Fruit fly (Drosophila melanogaster) Kc167 (cell line): Measurements from ENCODE around the gene Vago.
"Not testable (repeated sequence)": the region's sequence is repeated elsewhere in the genome, so short reads cannot be mapped to it uniquely, and the experiment has no call there.

ENCODE experiments used
- Myc ChIP-seq: fragments of >200 bp; optimal IDR thresholded peaks from 2 replicates; lab custom pipeline; 2017; ENCODE audit warnings: missing external identifiers
- Sin3A ChIP-seq: fragments of >200 bp; optimal IDR thresholded peaks from 2 replicates; lab custom pipeline; 2018; ENCODE audit warnings: missing external identifiers
- h ChIP-seq: fragments of >200 bp; optimal IDR thresholded peaks from 3 replicates; lab custom pipeline; 2018; ENCODE audit warnings: missing external identifiers
- insv ChIP-seq: fragments of >200 bp; optimal IDR thresholded peaks from 3 replicates; lab custom pipeline; 2018; ENCODE audit warnings: missing external identifiers
- psq ChIP-seq: fragments of >200 bp; optimal IDR thresholded peaks from 2 replicates; lab custom pipeline; 2017; ENCODE audit warnings: missing external identifiers
- ttk ChIP-seq: sonication (Bioruptor generic); optimal IDR thresholded peaks from 2 replicates; lab custom pipeline; 2017; ENCODE audit warnings: missing external identifiers

Vago gene

DNA sequence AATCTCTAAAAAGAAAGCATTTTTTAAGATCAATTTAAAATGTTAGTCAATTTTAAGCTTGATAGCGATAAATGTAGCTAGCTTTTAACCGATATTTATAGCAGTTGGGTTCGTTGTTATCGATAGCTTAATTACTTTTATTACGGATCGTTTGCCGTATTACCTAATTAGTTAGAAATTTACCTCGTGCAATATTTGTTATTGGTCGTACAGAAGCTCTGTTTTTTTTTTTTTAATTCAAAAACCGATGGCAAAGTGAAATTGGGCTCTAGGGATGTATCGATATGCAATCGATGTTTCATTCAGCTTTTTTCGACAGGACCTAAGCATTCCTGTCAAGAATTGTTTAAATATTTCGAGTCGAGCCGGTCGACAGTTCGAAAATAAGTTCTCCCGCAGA lies 3.1 kb downstream of the Vago start, which contains the start of gene CG2061:
TSS of gene CG2061 (plus strand) at position 292 of the 400 bp plus-strand sequence.
- TF ChIP-seq psq (lab: Kevin White, UChicago) (no peak), Myc (lab: Kevin White, UChicago) (no peak), insv (lab: Kevin White, UChicago) (no peak), ttk (lab: Kevin White, UChicago) (no peak), Sin3A (lab: Kevin White, UChicago) (no peak), h (lab: Kevin White, UChicago) (no peak)

DNA sequence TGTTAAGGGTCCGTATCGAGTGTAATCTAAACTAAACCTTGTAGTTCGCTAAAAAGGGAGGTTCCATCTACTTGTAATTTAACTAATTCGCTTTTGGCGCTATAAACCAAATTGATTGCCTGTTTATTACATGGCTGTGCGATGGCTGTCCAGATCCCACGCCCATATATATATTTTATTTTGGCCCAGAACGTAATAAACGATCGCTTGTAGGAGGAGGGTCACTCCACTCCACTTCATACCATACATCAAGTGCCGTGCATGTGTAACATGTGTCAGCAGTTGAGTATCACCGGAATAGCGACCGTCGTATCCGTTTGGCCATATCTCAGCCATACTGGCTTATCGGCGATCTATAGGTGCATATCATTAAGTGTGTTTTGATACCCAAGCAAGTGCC lies 6.2 kb downstream of the Vago start:
- TF ChIP-seq h (lab: Kevin White, UChicago) (no peak), insv (lab: Kevin White, UChicago) (no peak), psq (lab: Kevin White, UChicago) (no peak), Myc (lab: Kevin White, UChicago) (no peak), Sin3A (lab: Kevin White, UChicago) (no peak), ttk (lab: Kevin White, UChicago) (no peak)

DNA sequence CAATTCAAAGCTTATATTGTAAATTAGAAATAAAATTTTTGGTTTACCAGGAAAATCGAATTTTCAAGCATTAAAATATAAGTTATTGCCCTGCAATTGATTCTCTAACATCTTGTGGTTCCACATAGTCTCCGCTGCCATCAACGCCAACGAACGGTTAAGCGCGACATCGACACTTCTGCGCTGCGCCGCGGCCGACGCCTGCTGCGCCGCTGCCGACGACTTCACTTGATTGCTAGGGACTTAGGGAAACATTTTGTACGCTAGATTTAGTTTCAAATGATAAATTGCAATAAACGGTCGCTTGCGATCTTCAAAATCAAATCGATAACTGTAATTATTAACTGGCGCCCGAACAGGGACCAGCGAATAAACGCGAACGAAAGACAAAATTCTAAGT lies 6.9 kb downstream of the Vago start, which contains the start of gene CG42249:
TSS of gene CG42249 (plus strand) at position 301 of the 400 bp plus-strand sequence.
- TF ChIP-seq insv, Sin3A, Myc (lab: Kevin White, UChicago): not testable (repeated sequence)

DNA sequence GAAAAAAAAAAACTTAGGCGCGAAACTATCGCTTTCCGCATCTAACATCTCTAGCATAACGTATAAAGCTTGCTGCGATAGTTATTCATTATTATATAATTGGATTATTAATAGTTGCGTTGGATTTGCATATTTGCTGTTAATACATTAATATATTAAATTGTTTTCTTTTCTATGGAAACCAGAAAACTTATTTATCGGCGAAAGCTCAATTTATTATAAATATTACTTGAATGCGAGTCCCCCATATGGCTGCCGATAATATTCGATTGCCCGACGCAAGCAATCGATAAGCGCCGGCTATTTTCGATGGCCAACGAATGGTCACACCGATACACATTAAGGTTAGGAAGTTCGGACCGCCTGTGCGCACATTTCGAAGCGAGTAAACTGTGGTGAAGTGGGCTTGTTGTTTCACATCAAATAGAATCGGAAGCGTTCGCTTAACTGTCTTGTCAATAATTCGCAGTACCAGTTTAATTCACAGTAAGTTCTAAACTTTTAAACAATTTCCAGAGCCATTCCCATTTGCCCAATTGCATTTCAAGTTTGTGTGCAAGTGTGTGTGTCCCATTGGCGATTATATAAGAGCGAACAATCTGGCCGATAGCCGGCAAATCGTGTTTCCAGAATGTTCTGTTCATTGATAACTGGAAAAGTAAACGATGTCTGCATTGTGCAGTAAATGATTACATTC lies 19.2 kb downstream of the Vago start, which contains the start of gene Hsp60A:
TSS of gene Hsp60A (plus strand) at position 335 of the 697 bp plus-strand sequence.
- no peak for TF ChIP-seq Sin3A (lab: Kevin White, UChicago)
- no peak for TF ChIP-seq Myc (lab: Kevin White, UChicago)
- TF ChIP-seq psq (lab: Kevin White, UChicago), result peak; percentile 75

DNA sequence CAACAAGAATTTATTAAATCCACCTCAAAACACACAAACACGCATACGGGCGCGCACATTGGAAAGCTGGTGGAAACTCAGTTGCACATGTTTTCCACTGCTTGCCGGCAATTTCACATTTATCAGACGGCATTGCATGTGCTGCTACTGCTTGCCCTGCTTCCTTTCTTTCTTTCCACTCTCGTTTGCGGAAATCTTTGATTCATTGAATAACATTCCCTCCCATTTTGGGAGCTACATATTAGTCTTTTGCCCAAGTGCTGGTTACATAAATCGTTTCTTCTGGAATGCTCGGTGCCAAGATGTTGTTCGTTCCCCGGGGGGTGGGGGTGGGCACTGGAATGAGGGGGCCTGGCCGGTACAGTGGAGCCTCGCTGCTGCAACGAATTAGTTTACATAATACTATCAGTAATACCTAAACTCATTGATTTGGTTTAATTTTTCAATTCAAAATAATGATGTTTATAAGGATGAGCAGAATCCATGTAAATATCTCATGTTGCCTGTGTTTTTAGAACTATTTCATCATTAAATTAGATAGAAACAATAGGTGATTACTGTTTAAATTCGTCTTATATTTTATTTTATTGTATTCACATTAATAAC lies 19.9 kb downstream of the Vago start:
- TF ChIP-seq Myc (lab: Kevin White, UChicago) (no peak), ttk (lab: Kevin White, UChicago) (no peak), psq (lab: Kevin White, UChicago) (no peak), h (lab: Kevin White, UChicago) (no peak), Sin3A (lab: Kevin White, UChicago) (no peak), insv (lab: Kevin White, UChicago) (no peak)

DNA sequence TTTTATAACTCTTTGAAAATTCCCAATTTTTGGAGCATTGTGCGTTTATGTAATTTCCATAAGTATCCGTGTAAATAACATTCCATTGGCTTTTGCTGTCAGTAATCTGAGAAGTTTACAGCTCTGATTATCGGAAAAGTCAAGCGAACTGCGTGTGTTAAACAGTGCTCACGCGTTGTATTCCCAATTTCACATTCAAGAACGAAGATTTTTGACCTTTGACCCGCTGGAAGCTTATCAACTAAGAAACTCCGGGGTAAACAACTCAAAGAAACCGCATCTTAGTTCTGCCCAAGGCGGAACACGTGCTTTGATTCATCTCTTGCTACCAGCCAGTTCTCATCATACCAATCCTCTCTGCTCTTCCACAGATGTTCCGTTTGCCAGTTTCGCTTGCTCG lies 20.6 kb downstream of the Vago start:
- TF ChIP-seq insv (lab: Kevin White, UChicago), result no peak
- no peak for TF ChIP-seq Sin3A (lab: Kevin White, UChicago)
- TF ChIP-seq Myc (lab: Kevin White, UChicago), result no peak
- TF ChIP-seq h (lab: Kevin White, UChicago), result no peak
- no peak for TF ChIP-seq psq (lab: Kevin White, UChicago)
- no peak for TF ChIP-seq ttk (lab: Kevin White, UChicago)

DNA sequence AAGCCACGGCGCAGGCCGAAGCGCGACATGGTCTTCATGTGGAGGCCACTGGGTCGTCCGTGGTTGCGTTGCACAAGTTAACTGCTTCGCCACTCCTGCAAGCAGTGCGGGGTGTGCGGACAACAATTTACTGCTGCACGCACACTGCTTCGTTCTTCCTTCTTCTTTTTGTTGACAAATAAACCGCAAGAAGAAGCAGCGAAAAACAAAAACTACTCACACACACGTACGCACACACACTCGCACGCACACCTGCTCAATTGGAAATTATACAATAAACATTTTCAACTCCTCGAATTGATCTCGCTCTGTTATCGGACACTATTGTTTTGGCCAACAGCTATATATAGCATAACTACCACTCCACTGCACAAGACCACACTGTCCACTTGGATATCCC lies 34.5 kb downstream of the Vago start:
- TF ChIP-seq Sin3A (lab: Kevin White, UChicago), result no peak
- TF ChIP-seq insv (lab: Kevin White, UChicago), result no peak
- no peak for TF ChIP-seq Myc (lab: Kevin White, UChicago)
- no peak for TF ChIP-seq h (lab: Kevin White, UChicago)
- no peak for TF ChIP-seq psq (lab: Kevin White, UChicago)
- TF ChIP-seq ttk (lab: Kevin White, UChicago), result no peak

DNA sequence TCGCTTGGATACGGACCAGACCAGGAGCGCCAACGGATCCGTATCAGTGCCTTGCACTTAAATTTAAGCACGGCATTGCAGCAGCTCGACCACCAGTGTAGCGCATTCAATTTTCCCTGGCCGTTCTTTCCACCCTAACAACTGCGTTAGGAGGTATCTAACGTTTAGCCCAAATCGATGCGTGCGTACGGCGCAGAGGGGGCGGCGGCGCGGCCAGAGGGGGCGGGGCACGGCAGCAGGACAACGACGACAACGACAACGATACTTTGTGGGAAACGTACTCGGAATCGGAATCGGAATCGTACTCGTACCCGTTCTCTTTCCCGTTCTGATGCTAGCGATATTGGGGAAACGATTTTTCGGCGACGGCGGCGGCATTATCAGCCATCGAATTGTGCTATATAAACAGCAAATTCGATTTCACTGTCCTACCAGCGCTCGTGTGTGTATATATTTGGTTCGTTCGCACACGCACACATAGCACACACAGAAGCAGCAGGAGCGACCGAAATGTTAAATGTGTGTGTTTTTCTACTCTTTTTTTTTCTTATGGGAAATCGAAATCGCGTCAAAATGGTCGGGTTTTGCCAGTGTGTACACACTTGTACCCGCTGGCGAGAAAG lies 35.1 kb downstream of the Vago start, which contains the start of gene CG11122:
TSS of gene CG11122 (minus strand) at position 601 of the 623 bp plus-strand sequence.
- no peak for TF ChIP-seq h (lab: Kevin White, UChicago)
- TF ChIP-seq psq (lab: Kevin White, UChicago), result no peak
- no peak for TF ChIP-seq ttk (lab: Kevin White, UChicago)
- no peak for TF ChIP-seq Sin3A (lab: Kevin White, UChicago)
- TF ChIP-seq Myc (lab: Kevin White, UChicago), result no peak
- TF ChIP-seq insv (lab: Kevin White, UChicago), result no peak

DNA sequence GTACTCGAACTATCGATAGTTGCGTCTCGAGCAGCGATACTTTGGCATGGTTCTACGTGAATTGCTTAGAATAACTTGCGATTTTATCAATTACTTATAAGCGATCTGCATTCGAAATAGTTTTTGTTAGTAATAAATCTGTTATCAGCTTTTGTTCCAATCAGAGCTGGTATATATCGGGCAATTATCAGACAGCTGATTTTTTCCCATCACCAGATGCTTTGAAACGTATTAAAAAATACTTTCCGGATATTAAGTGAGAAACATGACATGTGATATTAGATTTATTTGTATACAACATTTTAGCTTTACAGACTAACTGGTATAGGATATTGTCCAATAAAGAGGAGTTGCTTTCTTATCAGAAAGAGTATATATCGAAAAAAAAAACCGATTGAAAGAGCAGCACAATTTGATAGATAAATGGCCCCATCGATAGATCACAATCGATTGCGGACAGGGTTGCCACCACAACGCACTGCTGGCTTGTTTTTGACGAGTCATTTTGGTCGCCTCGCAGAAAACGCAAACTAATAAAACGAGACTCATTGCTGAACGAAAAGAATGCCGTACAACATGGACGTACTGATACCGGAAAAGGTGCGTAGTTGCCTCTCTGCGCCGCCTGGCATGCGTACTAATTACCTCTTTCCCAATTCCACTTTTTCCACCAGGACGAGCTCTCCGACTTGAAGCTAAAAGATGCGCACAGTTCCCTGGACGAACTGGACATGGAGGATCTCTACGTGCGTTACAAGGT lies 35.8 kb downstream of the Vago start, which contains the start of gene Rpt3:
TSS of gene Rpt3 (plus strand) at position 353 of the 760 bp plus-strand sequence.
- TF ChIP-seq psq (lab: Kevin White, UChicago), result no peak
- TF ChIP-seq ttk (lab: Kevin White, UChicago), result no peak
- TF ChIP-seq Sin3A (lab: Kevin White, UChicago), result no peak
- TF ChIP-seq h (lab: Kevin White, UChicago), result no peak

DNA sequence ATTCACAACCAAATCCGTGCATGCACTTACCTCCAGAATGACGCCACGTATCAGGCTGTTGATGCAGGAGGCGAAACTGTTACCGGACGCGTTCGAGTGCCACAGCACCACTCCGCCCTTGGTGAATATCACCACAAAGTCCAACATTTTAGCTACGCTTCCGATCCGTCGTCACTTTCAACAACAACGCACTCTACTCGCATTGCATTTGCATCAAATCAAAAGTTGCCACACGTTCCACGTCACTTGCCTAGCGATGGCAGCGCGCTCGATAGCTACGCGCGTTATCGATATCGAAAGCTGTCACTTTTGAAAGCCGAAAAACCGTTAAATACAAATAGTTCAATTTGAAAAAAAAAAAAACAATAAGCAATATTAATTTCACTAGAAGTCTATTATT lies 39.7 kb downstream of the Vago start, which contains the start of gene SrpRalpha:
TSS of gene SrpRalpha (minus strand) at position 260 of the 400 bp plus-strand sequence.
- TF ChIP-seq ttk (lab: Kevin White, UChicago), result no peak
- no peak for TF ChIP-seq Myc (lab: Kevin White, UChicago)
- TF ChIP-seq Sin3A (lab: Kevin White, UChicago), result no peak
- no peak for TF ChIP-seq insv (lab: Kevin White, UChicago)
- TF ChIP-seq h (lab: Kevin White, UChicago), result no peak
- no peak for TF ChIP-seq psq (lab: Kevin White, UChicago)
